Worm (Caenorhabditis elegans) whole organism, L3 larva: Measurements from ENCODE around the gene ugt-63.

ENCODE experiments used
- R02D3.7 ChIP-seq: fragments of 150-350 bp; optimal IDR thresholded peaks from 2 replicates; lab custom pipeline; 2014; ENCODE audit warnings: missing biosample characterization, missing genetic modification characterization
- ZK546.5 ChIP-seq: sonication (generic microtip); optimal IDR thresholded peaks from 2 replicates; lab custom pipeline; 2017; ENCODE audit warnings: missing biosample characterization, missing genetic modification characterization
- aly-2 ChIP-seq: fragments of 150-350 bp; optimal IDR thresholded peaks from 2 replicates; lab custom pipeline; 2014; ENCODE audit warnings: missing biosample characterization, missing genetic modification characterization
- ama-1 ChIP-seq: fragments of 150-350 bp; optimal IDR thresholded peaks from 2 replicates; lab custom pipeline; 2018
- ceh-28 ChIP-seq: fragments of 150-350 bp; optimal IDR thresholded peaks from 2 replicates; lab custom pipeline; 2014; ENCODE audit warnings: missing biosample characterization, missing genetic modification reagents, missing genetic modification characterization
- ceh-82 ChIP-seq: fragments of 150-350 bp; optimal IDR thresholded peaks from 2 replicates; lab custom pipeline; 2014; ENCODE audit warnings: missing biosample characterization, missing genetic modification characterization
- ceh-9 ChIP-seq: sonication (generic microtip); optimal IDR thresholded peaks from 2 replicates; lab custom pipeline; 2018; ENCODE audit warnings: missing biosample characterization, missing genetic modification characterization
- daf-12 ChIP-seq: fragments of 150-350 bp; optimal IDR thresholded peaks from 2 replicates; lab custom pipeline; 2014; ENCODE audit warnings: missing biosample characterization, missing genetic modification reagents, missing genetic modification characterization
- egl-27 ChIP-seq: sonication (generic microtip); optimal IDR thresholded peaks from 4 replicates; lab custom pipeline; 2017; ENCODE audit warnings: missing biosample characterization, missing genetic modification reagents, missing genetic modification characterization
- egl-5 ChIP-seq: fragments of 150-350 bp; optimal IDR thresholded peaks from 2 replicates; lab custom pipeline; 2017; ENCODE audit warnings: missing biosample characterization, missing genetic modification reagents, missing genetic modification characterization, inconsistent platforms
- elt-1 ChIP-seq: fragments of 150-350 bp; optimal IDR thresholded peaks from 2 replicates; lab custom pipeline; 2014; ENCODE audit warnings: missing biosample characterization, missing genetic modification characterization
- elt-3 ChIP-seq, 3 experiments: fragments of 150-350 bp in 1 of 3; sonication (generic microtip) in 2 of 3; optimal IDR thresholded peaks; 2 replicates in 2 of 3; 4 replicates in 1 of 3; lab custom pipeline; 2014 to 2017; ENCODE audit warnings: missing biosample characterization in 3 of 3, missing genetic modification characterization in 3 of 3
- fkh-10 ChIP-seq: sonication (generic microtip); optimal IDR thresholded peaks from 2 replicates; lab custom pipeline; 2017; ENCODE audit warnings: missing biosample characterization, missing genetic modification reagents, missing genetic modification characterization
- fkh-2 ChIP-seq: fragments of 150-350 bp; optimal IDR thresholded peaks from 2 replicates; lab custom pipeline; 2014; ENCODE audit warnings: missing biosample characterization, missing genetic modification reagents, missing genetic modification characterization
- fos-1 ChIP-seq: fragments of 150-350 bp; optimal IDR thresholded peaks from 2 replicates; lab custom pipeline; 2014; ENCODE audit warnings: missing biosample characterization, missing genetic modification characterization
- hmg-11 ChIP-seq: sonication (generic microtip); optimal IDR thresholded peaks from 2 replicates; lab custom pipeline; 2016; ENCODE audit warnings: missing genetic modification characterization, missing compliant biosample characterization
- lin-39 ChIP-seq: fragments of 150-350 bp; optimal IDR thresholded peaks from 2 replicates; lab custom pipeline; 2018; ENCODE audit warnings: missing biosample characterization, missing genetic modification reagents, missing genetic modification characterization
- lsy-12 ChIP-seq: sonication (generic microtip); optimal IDR thresholded peaks from 2 replicates; lab custom pipeline; 2016; ENCODE audit warnings: mild to moderate bottlenecking, missing genetic modification characterization, missing compliant biosample characterization
- mdl-1 ChIP-seq: fragments of 150-350 bp; optimal IDR thresholded peaks from 2 replicates; lab custom pipeline; 2014; ENCODE audit warnings: missing biosample characterization, missing genetic modification characterization
- mml-1 ChIP-seq: fragments of 150-350 bp; sonication (generic microtip); optimal IDR thresholded peaks from 3 replicates; lab custom pipeline; 2014; ENCODE audit warnings: missing biosample characterization, missing genetic modification characterization
- nfya-1 ChIP-seq: sonication (generic microtip); optimal IDR thresholded peaks from 2 replicates; lab custom pipeline; 2017; ENCODE audit warnings: missing genetic modification characterization, mild to moderate bottlenecking, missing compliant biosample characterization, antibody characterized with exemption, moderate library complexity; ENCODE audit not compliant: insufficient read depth
- nhr-11 ChIP-seq: fragments of 150-350 bp; optimal IDR thresholded peaks from 2 replicates; lab custom pipeline; 2014; ENCODE audit warnings: missing biosample characterization, missing genetic modification characterization
- nhr-12 ChIP-seq: fragments of 150-350 bp; optimal IDR thresholded peaks from 2 replicates; lab custom pipeline; 2014; ENCODE audit warnings: missing biosample characterization, missing genetic modification characterization
- nhr-23 ChIP-seq: fragments of 150-350 bp; optimal IDR thresholded peaks from 2 replicates; lab custom pipeline; 2014; ENCODE audit warnings: missing biosample characterization, missing genetic modification reagents, missing genetic modification characterization
- nhr-237 ChIP-seq: fragments of 150-350 bp; optimal IDR thresholded peaks from 2 replicates; lab custom pipeline; 2014; ENCODE audit warnings: missing biosample characterization, missing genetic modification characterization
- nhr-25 ChIP-seq: sonication (generic microtip); optimal IDR thresholded peaks from 2 replicates; lab custom pipeline; 2017; ENCODE audit warnings: missing biosample characterization, missing genetic modification characterization
- nhr-28 ChIP-seq: fragments of 150-350 bp; optimal IDR thresholded peaks from 2 replicates; lab custom pipeline; 2014; ENCODE audit warnings: missing biosample characterization, missing genetic modification characterization
- nhr-76 ChIP-seq: fragments of 150-350 bp; sonication (generic microtip); optimal IDR thresholded peaks from 5 replicates; lab custom pipeline; 2014; ENCODE audit warnings: missing biosample characterization, missing genetic modification characterization
- nhr-77 ChIP-seq: fragments of 150-350 bp; optimal IDR thresholded peaks from 2 replicates; lab custom pipeline; 2014; ENCODE audit warnings: missing biosample characterization, missing genetic modification characterization
- pha-4 ChIP-seq: fragments of 150-350 bp; optimal IDR thresholded peaks from 2 replicates; lab custom pipeline; 2014; ENCODE audit warnings: missing biosample characterization, missing genetic modification reagents, missing genetic modification characterization
- pqm-1 ChIP-seq: fragments of 150-350 bp; optimal IDR thresholded peaks from 2 replicates; lab custom pipeline; 2017; ENCODE audit warnings: missing biosample characterization, missing genetic modification characterization, inconsistent platforms
- sea-2 ChIP-seq: fragments of 150-350 bp; sonication (generic microtip); optimal IDR thresholded peaks from 4 replicates; lab custom pipeline; 2014; ENCODE audit warnings: missing biosample characterization, missing genetic modification reagents, missing genetic modification characterization
- skn-1 ChIP-seq: fragments of 150-350 bp; optimal IDR thresholded peaks from 2 replicates; lab custom pipeline; 2014; ENCODE audit warnings: missing biosample characterization, missing genetic modification characterization
- snpc-4 ChIP-seq: fragments of 150-350 bp; optimal IDR thresholded peaks from 2 replicates; lab custom pipeline; 2014; ENCODE audit warnings: missing biosample characterization, missing genetic modification characterization
- tbx-2 ChIP-seq: sonication (generic microtip); optimal IDR thresholded peaks from 2 replicates; lab custom pipeline; 2016; ENCODE audit warnings: mild to moderate bottlenecking, missing genetic modification characterization, missing compliant biosample characterization
- unc-39 ChIP-seq: sonication (generic microtip); optimal IDR thresholded peaks from 4 replicates; lab custom pipeline; 2017; ENCODE audit warnings: missing biosample characterization, missing genetic modification characterization
- unc-62 ChIP-seq: fragments of 150-350 bp; sonication (generic microtip); optimal IDR thresholded peaks from 4 replicates; lab custom pipeline; 2014; ENCODE audit warnings: missing biosample characterization, missing genetic modification reagents, missing genetic modification characterization
- zag-1 ChIP-seq: fragments of 150-350 bp; optimal IDR thresholded peaks from 2 replicates; lab custom pipeline; 2014; ENCODE audit warnings: missing biosample characterization, missing genetic modification characterization
- ztf-11 ChIP-seq: fragments of 150-350 bp; optimal IDR thresholded peaks from 2 replicates; lab custom pipeline; 2014; ENCODE audit warnings: missing biosample characterization, missing genetic modification characterization
- ztf-4 ChIP-seq: fragments of 150-350 bp; optimal IDR thresholded peaks from 2 replicates; lab custom pipeline; 2014; ENCODE audit warnings: missing biosample characterization, missing genetic modification characterization

ugt-63 gene

ce11 chrV:5089497-5090134 lies 21.0 kb downstream of the ugt-63 start, which contains the start of gene glb-32:
TSS of gene glb-32 (minus strand) at chrV:5089547.
- TF ChIP-seq ZK546.5 (tag; lab: Kevin White, UChicago) (no peak), fkh-2 (tag; lab: Kevin White, UChicago) (no peak), nhr-76 (tag; lab: Kevin White, UChicago) (no peak), ama-1 (lab: Kevin White, UChicago) (no peak), nhr-237 (tag; lab: Kevin White, UChicago) (no peak), ceh-28 (tag; lab: Kevin White, UChicago) (no peak), ceh-9 (tag; lab: Kevin White, UChicago) (no peak), snpc-4 (tag; lab: Kevin White, UChicago) (no peak), nhr-23 (no peak), ceh-82 (tag; lab: Kevin White, UChicago) (no peak), pha-4 (no peak)

- TF ChIP-seq egl-27 (no peak), tbx-2 (tag; lab: Kevin White, UChicago) (no peak)
Measured at ce11 chrV:5088311-5088710, 22.3 kb downstream of the ugt-63 start.

DNA sequence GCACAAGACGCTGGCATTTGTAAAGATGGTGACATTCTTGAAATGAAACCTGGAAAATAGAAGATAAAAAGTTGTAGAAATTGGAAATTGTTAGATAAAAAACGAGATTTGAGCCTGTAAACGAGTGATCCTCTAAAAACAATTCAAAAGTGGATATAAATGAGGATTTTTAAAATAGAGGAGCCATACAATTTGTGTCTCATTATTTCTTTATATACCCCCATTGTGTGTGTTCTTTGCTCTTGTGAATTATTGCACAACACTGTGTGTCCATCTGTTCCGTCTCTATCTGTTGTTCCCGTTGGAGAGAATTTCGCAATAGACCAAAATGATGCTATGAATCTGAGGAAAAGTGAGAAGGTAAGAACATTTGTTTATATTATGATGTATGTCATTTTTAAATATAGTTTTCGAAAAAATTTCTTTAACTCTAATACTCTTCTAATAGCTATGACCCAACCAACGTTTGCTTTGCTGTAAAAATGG lies 23.6 kb downstream of the ugt-63 start, which contains the start of gene Y58A7A.5:
Gene Y58A7A.5, minus strand, starts transcription at position 51 of the 486 bp plus-strand sequence.
- TF ChIP-seq ceh-28 (tag; lab: Kevin White, UChicago), result peak; percentile 3
- no peak for TF ChIP-seq unc-62 (GFP tag; lab: Kevin White, UChicago)
- TF ChIP-seq pha-4, result peak; percentile 28
- TF ChIP-seq nhr-77 (tag; lab: Kevin White, UChicago), result no peak
- TF ChIP-seq zag-1 (tag; lab: Kevin White, UChicago), result no peak
- no peak for TF ChIP-seq tbx-2 (tag; lab: Kevin White, UChicago)
- TF ChIP-seq nfya-1, result peak; percentile 22
- peak; percentile 26 for TF ChIP-seq lin-39 (tag; lab: Kevin White, UChicago)

- TF ChIP-seq elt-3 (tag; optimal IDR thresholded peaks at IDR 0.05; lab: Kevin White, UChicago) (no peak), fkh-10 (GFP tag; lab: Kevin White, UChicago) (no peak), R02D3.7 (no peak), pqm-1 (no peak), nhr-11 (tag; lab: Kevin White, UChicago) (no peak), nhr-77 (tag; lab: Kevin White, UChicago) (no peak), fkh-2 (tag; lab: Kevin White, UChicago) (no peak), unc-62 (GFP tag; lab: Kevin White, UChicago) (no peak), ztf-4 (no peak), ztf-11 (tag; lab: Kevin White, UChicago) (no peak)
- TF ChIP-seq, all 47 proteins: peak for 0
Measured at ce11 chrV:5084957-5085465, 25.6 kb downstream of the ugt-63 start, which contains the start of gene Y58A7A.4. TSS of gene Y58A7A.4 (minus strand) at chrV:5085007.

ce11 chrV:5080853-5081338 lies 29.7 kb downstream of the ugt-63 start, which contains the start of gene Y58A7A.3:
TSS of gene Y58A7A.3 (minus strand) at chrV:5080903.
- TF ChIP-seq unc-62 (GFP tag; lab: Kevin White, UChicago) (no peak), sea-2 (GFP tag; lab: Kevin White, UChicago) (no peak), snpc-4 (tag; lab: Kevin White, UChicago) (no peak), pqm-1 (peak; percentile 28), tbx-2 (tag; lab: Kevin White, UChicago) (no peak), nhr-12 (tag; lab: Kevin White, UChicago) (no peak), nhr-23 (peak; percentile 72), fkh-2 (tag; lab: Kevin White, UChicago) (no peak), fos-1 (tag; lab: Kevin White, UChicago) (no peak), ceh-28 (tag; lab: Kevin White, UChicago) (peak; percentile 43), nhr-25 (tag; lab: Kevin White, UChicago) (peak; percentile 5), pha-4 (peak; percentile 75), zag-1 (tag; lab: Kevin White, UChicago) (no peak), egl-27 (no peak), skn-1 (tag; lab: Kevin White, UChicago) (peak; percentile 28), unc-39 (tag; lab: Kevin White, UChicago) (no peak), daf-12 (tag; lab: Kevin White, UChicago) (no peak), nhr-28 (tag; lab: Kevin White, UChicago) (no peak), ama-1 (lab: Kevin White, UChicago) (no peak), elt-1 (tag; lab: Kevin White, UChicago) (no peak), lsy-12 (tag; lab: Kevin White, UChicago) (no peak), ceh-9 (tag; lab: Kevin White, UChicago) (no peak), lin-39 (tag; lab: Kevin White, UChicago) (no peak), nhr-237 (tag; lab: Kevin White, UChicago) (no peak), nhr-76 (tag; lab: Kevin White, UChicago) (no peak), ztf-4 (no peak), ceh-82 (tag; lab: Kevin White, UChicago) (no peak), aly-2 (tag; lab: Kevin White, UChicago) (no peak), mdl-1 (no peak), ztf-11 (tag; lab: Kevin White, UChicago) (no peak), mml-1 (tag; lab: Kevin White, UChicago) (no peak), nfya-1 (peak; percentile 46), hmg-11 (tag; lab: Kevin White, UChicago) (no peak), egl-5 (tag; lab: Kevin White, UChicago) (no peak), nhr-77 (tag; lab: Kevin White, UChicago) (no peak)
